Worm (Caenorhabditis elegans): ENCODE measurements around the gene C07A12.2.

Gene C07A12.2

DNA sequence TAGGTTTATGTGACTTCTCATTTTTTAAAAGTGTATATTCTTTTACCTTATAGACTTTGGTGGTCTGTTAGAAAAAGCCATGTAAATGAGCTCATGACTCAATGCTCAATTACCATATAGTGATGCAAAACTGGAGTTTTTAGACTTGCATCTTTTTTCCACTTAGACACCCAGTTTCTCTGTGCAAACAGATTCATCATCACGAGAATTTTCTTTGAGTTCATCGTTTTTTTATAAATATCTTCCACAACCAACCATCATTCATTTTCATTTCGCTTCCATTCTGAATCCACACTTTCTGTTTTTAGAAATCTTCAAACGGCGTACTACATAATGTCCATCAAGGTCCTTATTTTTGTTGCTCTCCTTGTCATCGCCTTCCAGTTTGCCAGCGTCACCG lies at the start of gene C07A12.2:
C07A12.2 (plus strand) TSS at position 301 of the 400 bp plus-strand sequence.
- TF ChIP-seq tab-1 (GFP tag; IDR thresholded peaks at IDR 0.05) (no peak), flt-1 (GFP tag; IDR thresholded peaks at IDR 0.05) (no peak), cog-1 (tag; optimal IDR thresholded peaks at IDR 0.05) (no peak), ztf-23 (GFP tag; IDR thresholded peaks at IDR 0.05) (no peak), ref-1 (GFP tag; conservative IDR thresholded peaks at IDR 0.05) (no peak), ztf-29 (GFP tag; IDR thresholded peaks at IDR 0.05) (no peak), T22C8.4 (GFP tag; IDR thresholded peaks at IDR 0.05) (no peak), med-1 (GFP tag; optimal IDR thresholded peaks at IDR 0.05; ENCODE audit: insufficient read depth) (no peak), klf-2 (GFP tag; conservative IDR thresholded peaks at IDR 0.05) (no peak)

DNA sequence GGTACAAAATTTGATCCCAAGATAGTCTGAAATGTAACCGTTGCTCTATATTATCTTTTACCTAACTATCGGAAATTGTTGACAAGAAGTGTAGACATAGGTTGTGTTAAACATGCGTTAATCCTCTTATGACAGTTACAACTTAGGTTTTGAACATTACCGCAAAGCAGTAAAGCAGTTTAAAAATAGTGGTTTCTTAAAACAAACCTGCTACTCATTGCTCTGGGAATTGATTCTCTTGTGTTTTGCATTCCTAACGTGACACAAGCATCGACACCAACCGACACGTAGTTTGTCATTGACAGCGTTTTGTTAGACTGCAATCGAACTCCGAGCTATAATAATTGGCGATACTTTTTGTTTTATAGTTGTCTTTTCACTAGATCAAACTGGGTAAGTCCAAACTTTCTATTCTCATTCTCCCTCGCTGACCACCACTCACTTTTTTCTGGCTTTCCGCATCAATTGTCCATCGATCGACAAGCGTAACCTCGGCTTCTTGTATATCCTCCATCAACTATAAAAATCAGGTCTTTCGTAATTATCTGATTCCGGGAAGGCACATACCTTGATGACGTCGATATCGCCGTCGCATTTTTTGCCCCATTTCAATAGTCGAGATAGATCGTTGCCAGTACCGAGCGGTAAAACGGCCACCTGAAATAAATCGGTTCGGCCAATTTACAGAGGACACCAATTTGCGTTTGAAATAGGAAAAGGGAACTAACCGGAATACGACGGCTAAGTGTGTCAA lies 48.7 kb upstream of the C07A12.2 start:
- TF ChIP-seq ztf-29 (GFP tag; IDR thresholded peaks at IDR 0.05) (no peak), tab-1 (GFP tag; IDR thresholded peaks at IDR 0.05) (no peak), flt-1 (GFP tag; IDR thresholded peaks at IDR 0.05) (no peak), ref-1 (GFP tag; conservative IDR thresholded peaks at IDR 0.05) (no peak)

DNA sequence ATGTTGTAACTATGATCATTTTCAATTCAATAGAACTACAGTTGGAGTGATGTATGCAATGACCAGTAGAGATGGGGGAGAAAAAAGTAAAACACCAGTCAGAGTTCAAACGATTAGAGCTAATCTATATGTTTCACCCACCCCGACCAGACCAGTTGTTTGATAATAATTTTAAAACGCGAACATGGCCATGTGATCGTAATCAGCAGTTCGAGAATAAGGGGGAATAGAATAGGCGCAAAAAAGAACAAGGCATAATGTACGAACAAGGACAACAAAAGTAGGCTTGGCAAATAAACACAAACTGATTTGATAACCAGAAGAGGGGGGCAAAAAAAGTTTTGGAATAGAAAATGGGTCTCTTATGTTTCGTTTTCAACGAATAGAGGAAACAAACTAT lies 46.6 kb upstream of the C07A12.2 start:
- TF ChIP-seq cog-1 (tag; optimal IDR thresholded peaks at IDR 0.05) (no peak), med-1 (GFP tag; optimal IDR thresholded peaks at IDR 0.05; ENCODE audit: insufficient read depth) (no peak), ztf-29 (GFP tag; IDR thresholded peaks at IDR 0.05) (no peak), T22C8.4 (GFP tag; IDR thresholded peaks at IDR 0.05) (no peak), ztf-23 (GFP tag; IDR thresholded peaks at IDR 0.05) (no peak), ref-1 (GFP tag; conservative IDR thresholded peaks at IDR 0.05) (no peak), klf-2 (GFP tag; conservative IDR thresholded peaks at IDR 0.05) (no peak), tab-1 (GFP tag; IDR thresholded peaks at IDR 0.05) (no peak), flt-1 (GFP tag; IDR thresholded peaks at IDR 0.05) (no peak)

DNA sequence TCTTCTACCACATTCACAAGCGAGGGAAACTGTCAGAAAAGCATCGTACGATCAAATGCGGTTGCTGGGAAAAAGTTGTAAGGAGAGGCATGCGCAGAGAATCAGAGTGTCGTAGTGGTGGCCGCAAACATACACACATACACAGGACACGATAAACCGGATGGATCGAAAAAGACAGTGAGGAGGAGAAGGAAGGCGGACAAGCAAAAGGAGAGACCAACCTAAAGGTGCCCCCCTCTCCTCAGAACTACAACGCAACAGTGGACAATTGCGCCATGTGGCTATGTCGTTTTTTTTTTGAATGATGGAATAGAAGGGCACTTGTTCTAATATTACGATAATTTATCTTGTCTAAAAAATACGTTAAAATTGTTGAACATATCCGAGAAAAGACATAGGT lies 46.2 kb upstream of the C07A12.2 start:
- TF ChIP-seq ref-1 (GFP tag; conservative IDR thresholded peaks at IDR 0.05) = no peak
- no peak for TF ChIP-seq med-1 (GFP tag; optimal IDR thresholded peaks at IDR 0.05; ENCODE audit: insufficient read depth)
- TF ChIP-seq cog-1 (tag; optimal IDR thresholded peaks at IDR 0.05) = no peak
- no peak for TF ChIP-seq tab-1 (GFP tag; IDR thresholded peaks at IDR 0.05)
- no peak for TF ChIP-seq klf-2 (GFP tag; conservative IDR thresholded peaks at IDR 0.05)
- TF ChIP-seq ztf-29 (GFP tag; IDR thresholded peaks at IDR 0.05) = no peak
- no peak for TF ChIP-seq flt-1 (GFP tag; IDR thresholded peaks at IDR 0.05)
- no peak for TF ChIP-seq T22C8.4 (GFP tag; IDR thresholded peaks at IDR 0.05)
- no peak for TF ChIP-seq ztf-23 (GFP tag; IDR thresholded peaks at IDR 0.05)

DNA sequence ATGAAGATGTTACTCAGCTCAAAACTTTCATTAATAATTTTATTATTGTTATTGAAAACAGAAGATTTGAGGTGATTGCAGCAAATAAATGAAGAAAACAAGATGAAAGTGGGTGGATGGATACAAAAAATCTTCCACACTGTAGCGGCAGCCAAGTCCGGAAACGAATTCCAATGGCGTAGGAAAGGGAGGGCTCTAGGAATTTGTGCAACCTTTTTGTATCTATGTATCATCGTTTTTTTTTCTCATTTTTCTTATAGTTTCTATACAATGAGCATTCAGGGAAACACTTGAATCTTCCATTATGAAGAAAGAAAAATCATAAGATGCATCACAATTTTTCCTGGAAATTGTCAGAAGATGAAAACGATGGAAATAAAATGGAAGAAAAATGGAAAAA lies 44.1 kb upstream of the C07A12.2 start:
- no peak for TF ChIP-seq cog-1 (tag; optimal IDR thresholded peaks at IDR 0.05)
- TF ChIP-seq ztf-23 (GFP tag; IDR thresholded peaks at IDR 0.05) = no peak
- no peak for TF ChIP-seq ztf-29 (GFP tag; IDR thresholded peaks at IDR 0.05)
- no peak for TF ChIP-seq T22C8.4 (GFP tag; IDR thresholded peaks at IDR 0.05)
- TF ChIP-seq klf-2 (GFP tag; conservative IDR thresholded peaks at IDR 0.05) = no peak
- no peak for TF ChIP-seq med-1 (GFP tag; optimal IDR thresholded peaks at IDR 0.05; ENCODE audit: insufficient read depth)
- TF ChIP-seq ref-1 (GFP tag; conservative IDR thresholded peaks at IDR 0.05) = no peak
- TF ChIP-seq tab-1 (GFP tag; IDR thresholded peaks at IDR 0.05) = no peak
- no peak for TF ChIP-seq flt-1 (GFP tag; IDR thresholded peaks at IDR 0.05)

DNA sequence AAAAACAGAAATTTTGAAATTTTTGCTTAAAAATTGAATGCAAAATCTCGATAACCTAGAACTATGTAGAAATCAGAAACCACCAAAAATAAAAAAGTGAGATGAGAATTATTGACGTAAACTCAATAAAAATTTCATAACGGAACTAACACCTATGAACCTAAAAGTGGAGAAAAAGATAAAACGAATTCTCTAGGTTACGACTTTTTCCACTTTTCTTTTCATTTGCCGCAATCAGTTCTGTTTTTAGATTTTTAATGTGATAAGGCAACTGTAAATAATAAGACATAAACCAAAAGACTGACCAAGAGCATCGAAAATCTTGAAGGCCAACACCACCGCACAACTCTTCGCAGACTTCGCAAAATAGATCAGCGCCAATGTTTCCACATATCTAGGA lies 42.6 kb upstream of the C07A12.2 start:
- TF ChIP-seq med-1 (GFP tag; optimal IDR thresholded peaks at IDR 0.05; ENCODE audit: insufficient read depth) (no peak), ztf-23 (GFP tag; IDR thresholded peaks at IDR 0.05) (no peak), cog-1 (tag; optimal IDR thresholded peaks at IDR 0.05) (no peak), flt-1 (GFP tag; IDR thresholded peaks at IDR 0.05) (no peak), tab-1 (GFP tag; IDR thresholded peaks at IDR 0.05) (no peak), ztf-29 (GFP tag; IDR thresholded peaks at IDR 0.05) (no peak), klf-2 (GFP tag; conservative IDR thresholded peaks at IDR 0.05) (no peak)

DNA sequence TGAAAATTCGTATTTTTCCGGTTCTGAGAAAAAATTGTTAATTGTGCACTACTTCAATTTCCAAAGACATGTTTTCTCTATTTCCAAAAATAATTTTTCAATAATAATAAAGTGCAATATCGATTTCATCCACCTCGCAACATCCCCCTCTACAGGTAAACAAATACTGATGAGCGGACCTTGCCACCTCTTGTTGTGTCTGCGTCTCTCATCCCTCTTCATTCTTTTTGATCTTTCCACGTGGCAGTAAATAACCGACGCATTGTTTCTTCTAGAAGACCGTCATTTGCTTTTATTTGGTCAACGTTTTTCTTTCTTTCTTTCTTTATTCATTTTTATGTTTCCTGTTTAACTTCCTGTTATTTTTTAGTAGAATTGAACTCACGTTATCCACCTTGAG lies 41.4 kb upstream of the C07A12.2 start:
- TF ChIP-seq ztf-29 (GFP tag; IDR thresholded peaks at IDR 0.05) = no peak
- TF ChIP-seq tab-1 (GFP tag; IDR thresholded peaks at IDR 0.05) = no peak
- no peak for TF ChIP-seq cog-1 (tag; optimal IDR thresholded peaks at IDR 0.05)
- no peak for TF ChIP-seq med-1 (GFP tag; optimal IDR thresholded peaks at IDR 0.05; ENCODE audit: insufficient read depth)

DNA sequence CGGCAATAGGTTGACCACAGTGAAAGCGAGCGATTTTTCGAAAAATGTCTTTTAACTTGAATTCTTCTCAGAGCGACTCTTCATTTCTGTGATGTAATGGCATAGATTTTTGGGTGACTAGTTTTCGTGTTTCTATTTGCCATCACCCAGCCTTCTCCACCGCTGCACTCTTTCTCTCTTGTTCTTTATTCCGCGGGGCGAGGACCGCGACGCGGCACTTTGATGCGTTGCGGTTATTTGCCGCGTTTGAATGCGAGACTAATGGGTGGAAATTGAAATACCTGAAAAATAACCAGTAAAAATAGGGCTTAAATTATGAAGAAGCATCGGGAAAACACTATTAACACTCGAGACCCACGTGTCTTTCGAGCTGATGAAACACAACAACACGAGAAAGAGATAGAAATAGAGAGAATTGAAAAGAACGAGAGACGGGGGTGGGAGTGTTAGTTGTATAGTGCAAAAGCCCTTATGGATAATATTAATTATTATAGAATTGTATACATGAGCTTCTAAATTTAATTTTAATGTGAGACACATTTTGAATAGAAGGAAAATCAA lies 40.5 kb upstream of the C07A12.2 start, which contains the start of gene dgk-2:
dgk-2 (minus strand) TSS at position 281 of the 561 bp plus-strand sequence.
- TF ChIP-seq klf-2 (GFP tag; conservative IDR thresholded peaks at IDR 0.05) (no peak), flt-1 (GFP tag; IDR thresholded peaks at IDR 0.05) (0 out of 2 replicates have a peak, but pooled peaks have one; percentile 49)

DNA sequence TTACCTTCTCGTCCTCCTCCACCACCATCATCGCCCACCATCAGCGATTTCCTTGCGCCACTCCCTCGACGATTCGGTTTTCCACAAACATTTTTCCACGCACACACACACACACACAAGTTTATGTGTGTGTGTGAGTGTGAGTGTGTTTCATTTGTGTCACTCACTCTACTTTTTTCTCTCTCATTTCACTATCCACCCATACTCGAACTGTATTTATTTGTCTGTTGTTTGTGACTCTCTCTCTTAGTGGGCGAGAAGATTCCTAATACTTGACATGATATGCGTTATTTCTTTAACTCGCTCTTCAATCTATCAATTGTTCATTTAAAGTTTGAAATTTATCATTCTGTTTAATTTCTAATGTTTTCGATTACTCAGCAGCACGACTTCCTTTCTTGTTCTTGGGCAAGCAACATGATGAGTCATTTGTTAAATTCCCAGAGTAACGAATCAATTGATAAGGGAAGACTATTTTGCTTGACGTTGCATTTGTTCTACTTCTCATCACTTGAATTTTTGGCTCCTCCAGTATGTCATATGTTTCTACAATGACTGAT lies 37.4 kb upstream of the C07A12.2 start:
- TF ChIP-seq ref-1 (GFP tag; conservative IDR thresholded peaks at IDR 0.05) = no peak
- no peak for TF ChIP-seq ztf-23 (GFP tag; IDR thresholded peaks at IDR 0.05)
- no peak for TF ChIP-seq ztf-29 (GFP tag; IDR thresholded peaks at IDR 0.05)
- TF ChIP-seq tab-1 (GFP tag; IDR thresholded peaks at IDR 0.05) = no peak
- TF ChIP-seq klf-2 (GFP tag; conservative IDR thresholded peaks at IDR 0.05) = no peak

DNA sequence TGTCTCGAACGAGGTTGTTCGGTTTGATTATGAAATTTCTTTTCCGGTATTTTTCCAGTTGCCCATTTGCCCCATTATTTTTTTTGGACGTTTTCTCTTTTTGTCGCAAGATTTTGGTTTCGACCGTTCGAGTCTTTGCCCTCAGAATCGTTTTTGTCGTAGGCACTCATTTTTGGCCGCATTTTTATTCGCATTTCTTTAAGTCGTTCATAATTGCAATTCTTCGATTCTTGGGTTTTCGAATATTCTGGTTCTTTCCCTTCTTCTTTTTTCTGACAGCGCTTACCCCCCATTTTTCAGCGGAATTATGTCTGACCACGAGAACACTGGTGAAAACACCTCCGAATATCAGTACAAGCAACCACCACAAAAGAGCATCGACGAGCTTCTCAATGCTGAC lies 36.4 kb upstream of the C07A12.2 start, which contains the start of gene rhi-1:
rhi-1 (plus strand) TSS at position 301 of the 400 bp plus-strand sequence.
- TF ChIP-seq ref-1 (GFP tag; conservative IDR thresholded peaks at IDR 0.05) (no peak), med-1 (GFP tag; optimal IDR thresholded peaks at IDR 0.05; ENCODE audit: insufficient read depth) (no peak), ztf-29 (GFP tag; IDR thresholded peaks at IDR 0.05) (no peak), T22C8.4 (GFP tag; IDR thresholded peaks at IDR 0.05) (no peak), flt-1 (GFP tag; IDR thresholded peaks at IDR 0.05) (no peak), ztf-23 (GFP tag; IDR thresholded peaks at IDR 0.05) (no peak), cog-1 (tag; optimal IDR thresholded peaks at IDR 0.05) (no peak), tab-1 (GFP tag; IDR thresholded peaks at IDR 0.05) (no peak), klf-2 (GFP tag; conservative IDR thresholded peaks at IDR 0.05) (no peak)
